Worm (Caenorhabditis elegans): Measurements from ENCODE around the gene mrps-22.

Gene mrps-22

ce11 chrII:10545213-10545612 lies 37.2 kb upstream of the mrps-22 start (continued):
- TF ChIP-seq attf-3 (GFP tag; conservative IDR thresholded peaks at IDR 0.05) (no peak), egrh-3 (GFP tag; IDR thresholded peaks at IDR 0.05) (no peak), nhr-27 (tag; optimal IDR thresholded peaks at IDR 0.05) (no peak), nhr-80 (tag; optimal IDR thresholded peaks at IDR 0.05) (no peak), nhr-90 (tag; optimal IDR thresholded peaks at IDR 0.05) (no peak), Y67H2A.10 (GFP tag; conservative IDR thresholded peaks at IDR 0.05) (no peak), nhr-179 (tag; optimal IDR thresholded peaks at IDR 0.05) (no peak), nhr-120 (GFP tag; IDR thresholded peaks at IDR 0.05) (no peak), T26A5.8 (tag; optimal IDR thresholded peaks at IDR 0.05) (no peak), lin-26 (GFP tag; IDR thresholded peaks at IDR 0.05) (0 out of 2 replicates have a peak, but pooled peaks have one; percentile 52), unc-62 (GFP tag; optimal IDR thresholded peaks at IDR 0.05) (no peak), ceh-91 (GFP tag; IDR thresholded peaks at IDR 0.05) (no peak), lsl-1 (GFP tag; optimal IDR thresholded peaks at IDR 0.05) (peak; percentile 6), madf-6 (GFP tag; IDR thresholded peaks at IDR 0.05) (0 out of 2 replicates have a peak, but pooled peaks have one; percentile 13), fkh-3 (tag; optimal IDR thresholded peaks at IDR 0.05) (no peak), ceh-27 (GFP tag; optimal IDR thresholded peaks at IDR 0.05) (no peak), egl-18 (GFP tag; IDR thresholded peaks at IDR 0.05) (no peak), ceh-100 (GFP tag; IDR thresholded peaks at IDR 0.05) (no peak), unc-130 (GFP tag; optimal IDR thresholded peaks at IDR 0.05) (no peak), let-526 (GFP tag; IDR thresholded peaks at IDR 0.05) (no peak), Y53F4B.3 (GFP tag; IDR thresholded peaks at IDR 0.05) (no peak), cebp-1 (GFP tag; IDR thresholded peaks at IDR 0.05) (no peak), cebp-1 (tag; optimal IDR thresholded peaks at IDR 0.05) (no peak), attf-6 (GFP tag; IDR thresholded peaks at IDR 0.05) (no peak), pbrm-1 (GFP tag; IDR thresholded peaks at IDR 0.05) (no peak), B0261.1 (tag; optimal IDR thresholded peaks at IDR 0.05) (peak; percentile 63), Y53G8AR.9 (GFP tag; conservative IDR thresholded peaks at IDR 0.05) (peak; percentile 30; the same call in 1 of the 2 replicates), F57C9.4 (tag; optimal IDR thresholded peaks at IDR 0.05) (no peak), ZK185.1 (tag; optimal IDR thresholded peaks at IDR 0.05; ENCODE audit: poor library complexity, severe bottlenecking) (no peak), tbp1 (GFP tag; optimal IDR thresholded peaks at IDR 0.05) (peak; percentile 87), K12H6.12 (tag; optimal IDR thresholded peaks at IDR 0.05) (no peak), ceh-58 (GFP tag; IDR thresholded peaks at IDR 0.05) (no peak), ceh-79 (tag; optimal IDR thresholded peaks at IDR 0.05) (no peak), madf-3 (GFP tag; IDR thresholded peaks at IDR 0.05) (no peak), dox-1 (GFP tag; IDR thresholded peaks at IDR 0.05) (no peak; the same call in 1 of the 2 replicates), hmg-20 (GFP tag; IDR thresholded peaks at IDR 0.05) (no peak), ztf-18 (tag; optimal IDR thresholded peaks at IDR 0.05) (no peak), nfya-1 (tag; optimal IDR thresholded peaks at IDR 0.05; ENCODE audit: borderline replicate concordance, insufficient read depth) (no peak), madf-10 (tag; optimal IDR thresholded peaks at IDR 0.05) (no peak), mel-28 (tag; optimal IDR thresholded peaks at IDR 0.05; ENCODE audit: borderline replicate concordance) (no peak), hlh-26 (GFP tag; conservative IDR thresholded peaks at IDR 0.05) (no peak), F55B11.4 (tag; optimal IDR thresholded peaks at IDR 0.05; ENCODE audit: borderline replicate concordance, insufficient read depth) (no peak), egl-44 (GFP tag; IDR thresholded peaks at IDR 0.05) (no peak; the same call in 1 of the 2 replicates), atf-7 (tag; optimal IDR thresholded peaks at IDR 0.05) (no peak), tbx-9 (tag; optimal IDR thresholded peaks at IDR 0.05; ENCODE audit: borderline replicate concordance) (no peak), ztf-28 (GFP tag; IDR thresholded peaks at IDR 0.05) (no peak), ama-1 (optimal IDR thresholded peaks at IDR 0.05) (peak; percentile 93), ama-1 (GFP tag; optimal IDR thresholded peaks at IDR 0.05) (no peak), chd-7 (tag; optimal IDR thresholded peaks at IDR 0.05) (no peak), Y79H2A.3 (GFP tag; conservative IDR thresholded peaks at IDR 0.05) (peak; percentile 61; the same call in 1 of the 2 replicates)

Data from whole organism, young adult.